Worm (Caenorhabditis elegans) whole organism, L2 larva: Measurements from ENCODE around the gene srd-12.

ENCODE experiments used
- alr-1 ChIP-seq: fragments of 150-350 bp; optimal IDR thresholded peaks from 2 replicates; lab custom pipeline; 2014; ENCODE audit warnings: missing biosample characterization, missing genetic modification characterization
- elt-3 ChIP-seq: sonication (generic microtip); optimal IDR thresholded peaks from 2 replicates; lab custom pipeline; 2017; ENCODE audit warnings: missing biosample characterization, missing genetic modification characterization
- fos-1 ChIP-seq: fragments of 150-350 bp; optimal IDR thresholded peaks from 2 replicates; lab custom pipeline; 2014; ENCODE audit warnings: missing biosample characterization, missing genetic modification characterization
- lin-11 ChIP-seq: fragments of 150-350 bp; sonication (generic microtip); optimal IDR thresholded peaks from 2 replicates; lab custom pipeline; 2014; ENCODE audit warnings: missing biosample characterization, missing genetic modification characterization, inconsistent platforms, mixed read lengths
- mdl-1 ChIP-seq, 2 experiments: fragments of 150-350 bp in 1 of 2; sonication (generic microtip) in 1 of 2; optimal IDR thresholded peaks; 2 replicates each; lab custom pipeline; 2017; ENCODE audit warnings: missing biosample characterization in 2 of 2, missing genetic modification characterization in 2 of 2
- nhr-11 ChIP-seq: fragments of 150-350 bp; optimal IDR thresholded peaks from 2 replicates; lab custom pipeline; 2014; ENCODE audit warnings: missing biosample characterization, missing genetic modification characterization
- nhr-237 ChIP-seq: fragments of 150-350 bp; optimal IDR thresholded peaks from 2 replicates; lab custom pipeline; 2014; ENCODE audit warnings: missing biosample characterization, missing genetic modification characterization
- nhr-25 ChIP-seq: fragments of 150-350 bp; sonication (generic microtip); optimal IDR thresholded peaks from 3 replicates; lab custom pipeline; 2014; ENCODE audit warnings: missing biosample characterization, missing genetic modification characterization
- nhr-6 ChIP-seq: fragments of 150-350 bp; optimal IDR thresholded peaks from 2 replicates; lab custom pipeline; 2014; ENCODE audit warnings: missing biosample characterization, missing genetic modification characterization
- nhr-77 ChIP-seq: fragments of 150-350 bp; optimal IDR thresholded peaks from 2 replicates; lab custom pipeline; 2014; ENCODE audit warnings: missing biosample characterization, missing genetic modification characterization
- skn-1 ChIP-seq: sonication (generic microtip); optimal IDR thresholded peaks from 2 replicates; lab custom pipeline; 2017; ENCODE audit warnings: missing biosample characterization, missing genetic modification characterization
- unc-39 ChIP-seq: fragments of 150-350 bp; optimal IDR thresholded peaks from 2 replicates; lab custom pipeline; 2014; ENCODE audit warnings: missing biosample characterization, missing genetic modification characterization
- zag-1 ChIP-seq: fragments of 150-350 bp; optimal IDR thresholded peaks from 2 replicates; lab custom pipeline; 2014; ENCODE audit warnings: missing biosample characterization, missing genetic modification characterization
- ztf-4 ChIP-seq: fragments of 150-350 bp; optimal IDR thresholded peaks from 2 replicates; lab custom pipeline; 2014; ENCODE audit warnings: missing biosample characterization, missing genetic modification characterization

DNA sequence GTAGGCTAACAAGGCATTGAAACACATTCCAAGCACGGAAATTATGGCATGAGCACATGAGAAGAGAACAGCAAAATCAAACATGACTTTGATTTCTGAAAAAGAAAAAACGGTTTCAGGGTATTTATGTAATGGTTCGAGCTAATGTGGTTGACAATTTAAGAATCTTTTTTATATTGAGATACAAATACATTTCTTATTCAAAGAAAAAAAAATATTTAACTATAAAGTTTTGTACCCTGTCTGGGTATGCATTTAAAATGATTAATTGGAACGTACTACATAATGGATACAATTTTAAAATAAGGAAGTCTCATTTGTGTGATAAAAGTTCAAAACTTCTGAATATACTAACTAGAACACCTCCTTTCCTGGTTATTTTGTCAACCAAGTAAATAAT lies at the start of gene srd-12:
- TF ChIP-seq mdl-1 (tag; optimal IDR thresholded peaks at IDR 0.05; lab: Kevin White, UChicago) (no peak), ztf-4 (tag; lab: Kevin White, UChicago) (no peak), nhr-237 (tag; lab: Kevin White, UChicago) (no peak), unc-39 (tag; lab: Kevin White, UChicago) (no peak), nhr-11 (tag; lab: Kevin White, UChicago) (no peak), fos-1 (tag; lab: Kevin White, UChicago) (no peak), nhr-25 (tag; lab: Kevin White, UChicago) (no peak), alr-1 (tag; lab: Kevin White, UChicago) (no peak), zag-1 (tag; lab: Kevin White, UChicago) (no peak), lin-11 (no peak), elt-3 (tag; lab: Kevin White, UChicago) (no peak), nhr-77 (no peak), nhr-6 (tag; lab: Kevin White, UChicago) (no peak), skn-1 (tag; lab: Kevin White, UChicago) (no peak)
